Fruit fly (Drosophila melanogaster) whole organism, adult: Measurements from ENCODE around the gene Best1.

Experiments
- CG7101 ChIP-seq: fragments of 200-800 bp; sonication (Bioruptor generic); optimal IDR thresholded peaks from 2 replicates; lab custom pipeline; 2018; ENCODE audit warnings: missing biosample characterization, mild to moderate bottlenecking, missing genetic modification characterization, moderate library complexity
- Clk ChIP-seq: fragments of 200-800 bp; sonication (Bioruptor generic); optimal IDR thresholded peaks from 2 replicates; lab custom pipeline; 2017; ENCODE audit warnings: missing biosample characterization, missing genetic modification characterization

dm6 chr3R:10212799-10213198 is 42.5 kb upstream of the Best1 start, which contains the start of gene Timp:
- TF ChIP-seq CG7101 (no peak), Clk (GFP tag; lab: Kevin White, UChicago) (no peak)
